Fruit fly (Drosophila melanogaster): Measurements from ENCODE around the gene Hsp60B.

dm6 chr2L:712281-712680, 15.9 kb upstream of the Hsp60B start:
- TF ChIP-seq gl (tag; optimal IDR thresholded peaks at IDR 0.05) (no peak), rn (GFP tag; IDR thresholded peaks at IDR 0.05) (no peak), CG8301 (tag; optimal IDR thresholded peaks at IDR 0.05) (peak; percentile 41), CG9948 (tag; optimal IDR thresholded peaks at IDR 0.05) (no peak), CG13204 (GFP tag; optimal IDR thresholded peaks at IDR 0.05) (no peak), CG10348 (GFP tag; IDR thresholded peaks at IDR 0.05) (no peak)

All from whole organism, pupa.